Fruit fly (Drosophila melanogaster): ENCODE measurements around the gene CG14662.

CG14662 gene

DNA sequence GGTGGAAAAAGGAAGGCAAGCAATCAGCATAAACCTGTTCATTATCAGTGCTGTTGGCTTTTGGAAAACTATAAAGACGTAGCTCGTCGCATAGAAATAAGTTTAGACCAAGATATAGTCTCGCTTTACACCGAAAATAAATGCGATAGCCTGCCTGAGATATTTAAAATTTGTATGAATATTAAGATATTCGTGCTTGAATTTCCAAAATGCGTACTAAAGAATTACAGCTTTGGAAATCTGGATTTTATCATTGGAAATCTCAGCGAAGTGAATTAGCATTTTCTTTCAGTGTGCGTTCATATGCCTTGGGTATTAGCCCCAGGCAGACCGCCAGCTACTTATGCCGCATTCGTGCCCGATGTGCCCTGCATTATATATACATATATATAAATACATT lies 26.1 kb upstream of the CG14662 start (continued):
- TF ChIP-seq ato (GFP tag; IDR thresholded peaks at IDR 0.05; ENCODE audit: partially characterized antibody) (no peak), MTF-1 (GFP tag; optimal IDR thresholded peaks at IDR 0.05; ENCODE audit: borderline replicate concordance) (peak; percentile 64), CG12942 (GFP tag; optimal IDR thresholded peaks at IDR 0.05) (peak; percentile 88), CG4360 (GFP tag; IDR thresholded peaks at IDR 0.05) (peak; percentile 67), CG10147 (GFP tag; optimal IDR thresholded peaks at IDR 0.05) (peak; percentile 86), CG11723 (GFP tag; optimal IDR thresholded peaks at IDR 0.05) (peak; percentile 88), MBD-R2 (GFP tag; IDR thresholded peaks at IDR 0.05) (peak; percentile 42; the same call in 1 of the 2 replicates), gce (GFP tag; IDR thresholded peaks at IDR 0.05) (peak; percentile 88), CG14014 (GFP tag; IDR thresholded peaks at IDR 0.05) (peak; percentile 85), CG8281 (tag; optimal IDR thresholded peaks at IDR 0.05) (peak; percentile 76), CG10959 (GFP tag; IDR thresholded peaks at IDR 0.05) (no peak; the same call in 1 of the 2 replicates), CG30020 (tag; optimal IDR thresholded peaks at IDR 0.05) (peak; percentile 66), CG17385 (GFP tag; optimal IDR thresholded peaks at IDR 0.05) (peak; percentile 88), CG31365 (tag; optimal IDR thresholded peaks at IDR 0.05) (peak; percentile 59), sima (GFP tag; optimal IDR thresholded peaks at IDR 0.05) (peak; percentile 88), Opbp (GFP tag; IDR thresholded peaks at IDR 0.05; ENCODE audit: partially characterized antibody) (no peak), gcm2 (GFP tag; optimal IDR thresholded peaks at IDR 0.05) (peak; percentile 86), sr (GFP tag; IDR thresholded peaks at IDR 0.05) (peak; percentile 42; the same call in 1 of the 3 replicates), CG13894 (tag; optimal IDR thresholded peaks at IDR 0.05) (peak; percentile 76), tin (GFP tag; optimal IDR thresholded peaks at IDR 0.05) (peak; percentile 94), sob (GFP tag; IDR thresholded peaks at IDR 0.05) (peak; percentile 89), CG15696 (tag; optimal IDR thresholded peaks at IDR 0.05) (peak; percentile 59), crol (GFP tag; IDR thresholded peaks at IDR 0.05) (no peak), ham (GFP tag; IDR thresholded peaks at IDR 0.05) (no peak), CG2875 (GFP tag; optimal IDR thresholded peaks at IDR 0.05) (peak; percentile 90), zfh2 (GFP tag; optimal IDR thresholded peaks at IDR 0.05) (peak; percentile 30), Meics (GFP tag; optimal IDR thresholded peaks at IDR 0.05) (peak; percentile 87), CG16863 (GFP tag; optimal IDR thresholded peaks at IDR 0.05) (peak; percentile 90), Lhr (GFP tag; optimal IDR thresholded peaks at IDR 0.05) (peak; percentile 80), Mad (GFP tag; optimal IDR thresholded peaks at IDR 0.05) (peak; percentile 84), Dip2 (GFP tag; IDR thresholded peaks at IDR 0.05) (no peak), CG18011 (GFP tag; optimal IDR thresholded peaks at IDR 0.05) (peak; percentile 60), CG12659 (GFP tag; optimal IDR thresholded peaks at IDR 0.05) (peak; percentile 93), CG15269 (tag; optimal IDR thresholded peaks at IDR 0.05) (peak; percentile 93), CG2202 (tag; optimal IDR thresholded peaks at IDR 0.05) (peak; percentile 79), dmrt99B (tag; optimal IDR thresholded peaks at IDR 0.05) (peak; percentile 96), CG11456 (GFP tag; IDR thresholded peaks at IDR 0.05) (peak; percentile 80), lola (GFP tag; optimal IDR thresholded peaks at IDR 0.05) (peak in 1 of 3 experiments; percentile 87), caup (GFP tag; optimal IDR thresholded peaks at IDR 0.05; ENCODE audit: severe bottlenecking) (peak; percentile 83), Nf-YB (GFP tag; optimal IDR thresholded peaks at IDR 0.05) (peak; percentile 74), Atf-2 (GFP tag; optimal IDR thresholded peaks at IDR 0.05) (peak; percentile 82), p53 (GFP tag; optimal IDR thresholded peaks at IDR 0.05) (peak; percentile 46), pb (GFP tag; optimal IDR thresholded peaks at IDR 0.05) (peak; percentile 87), Pdp1 (GFP tag; optimal IDR thresholded peaks at IDR 0.05) (peak; percentile 87 to 88), C15 (GFP tag; IDR thresholded peaks at IDR 0.05) (peak; percentile 11; the same call in 1 of the 3 replicates), fd3F (GFP tag; optimal IDR thresholded peaks at IDR 0.05) (peak; percentile 86), Hsf (GFP tag; optimal IDR thresholded peaks at IDR 0.05) (peak; percentile 87), bab2 (GFP tag; optimal IDR thresholded peaks at IDR 0.05) (peak; percentile 86), CG11085 (GFP tag; IDR thresholded peaks at IDR 0.05) (peak; percentile 65), D19A (tag; optimal IDR thresholded peaks at IDR 0.05) (peak; percentile 86)
